Worm (Caenorhabditis elegans) whole organism, L4/young adult: ENCODE results near the gene F14D2.8.

Experiments
- W03F9.2 ChIP-seq: fragments of 150-350 bp; optimal IDR thresholded peaks from 2 replicates; lab custom pipeline; 2014; ENCODE audit warnings: missing biosample characterization, missing genetic modification characterization
- dao-5 ChIP-seq: sonication (generic microtip); optimal IDR thresholded peaks from 2 replicates; lab custom pipeline; 2016; ENCODE audit warnings: missing genotype, missing genetic modification characterization, moderate library complexity, missing compliant biosample characterization
- him-1 ChIP-seq: sonication (generic microtip); optimal IDR thresholded peaks from 2 replicates; lab custom pipeline; 2016; ENCODE audit warnings: missing genotype, missing genetic modification reagents, missing genetic modification characterization, missing compliant biosample characterization

ce11 chrII:3385736-3386135 lies 36.1 kb upstream of the F14D2.8 start, which contains the start of gene T06D4.2:
- no peak for TF ChIP-seq him-1 (tag; lab: Kevin White, UChicago)
- no peak for TF ChIP-seq dao-5
- TF ChIP-seq W03F9.2 (tag; lab: Kevin White, UChicago): no peak
